Fruit fly (Drosophila melanogaster): Measurements from ENCODE around the gene CG9921.

Gene CG9921

dm6 chrX:16332615-16333288 lies 648 bp downstream of the CG9921 start (continued):
- TF ChIP-seq CG12219 (GFP tag; optimal IDR thresholded peaks at IDR 0.05) (peak; percentile 96), Dbx (GFP tag; IDR thresholded peaks at IDR 0.05) (peak; percentile 90; the same call in 2 of the 3 replicates), chn (GFP tag; optimal IDR thresholded peaks at IDR 0.05) (peak; percentile 95), fru (optimal IDR thresholded peaks at IDR 0.05) (no peak), Antp (GFP tag; optimal IDR thresholded peaks at IDR 0.05) (peak; percentile 94), kni (GFP tag; optimal IDR thresholded peaks at IDR 0.05) (peak; percentile 94), CG15073 (GFP tag; optimal IDR thresholded peaks at IDR 0.05) (peak; percentile 62), CG4617 (GFP tag; optimal IDR thresholded peaks at IDR 0.05; ENCODE audit: borderline replicate concordance) (peak; percentile 54), dysf (GFP tag; IDR thresholded peaks at IDR 0.05) (peak; percentile 96), CG9437 (GFP tag; optimal IDR thresholded peaks at IDR 0.05) (peak; percentile 94), CG7556 (GFP tag; optimal IDR thresholded peaks at IDR 0.05) (peak; percentile 99), CG12942 (GFP tag; optimal IDR thresholded peaks at IDR 0.05) (peak; percentile 89), wdn (GFP tag; IDR thresholded peaks at IDR 0.05) (peak; percentile 88), Mad (GFP tag; optimal IDR thresholded peaks at IDR 0.05) (peak; percentile 94), Hand (GFP tag; optimal IDR thresholded peaks at IDR 0.05) (peak; percentile 96), ewg (GFP tag; optimal IDR thresholded peaks at IDR 0.05) (peak; percentile 91), emc (GFP tag; optimal IDR thresholded peaks at IDR 0.05) (peak; percentile 90), CG12299 (tag; optimal IDR thresholded peaks at IDR 0.05) (peak; percentile 96), CG17359 (tag; optimal IDR thresholded peaks at IDR 0.05) (peak; percentile 95), Sin3A (optimal IDR thresholded peaks at IDR 0.05) (no peak), hkb (optimal IDR thresholded peaks at IDR 0.05) (no peak), hkb (GFP tag; IDR thresholded peaks at IDR 0.05) (peak; percentile 94), CG13123 (GFP tag; optimal IDR thresholded peaks at IDR 0.05) (peak; percentile 88), CG1603 (tag; optimal IDR thresholded peaks at IDR 0.05) (peak; percentile 89), CG3407 (GFP tag; optimal IDR thresholded peaks at IDR 0.05) (peak; percentile 93), Sox102F (GFP tag; optimal IDR thresholded peaks at IDR 0.05) (peak; percentile 95), NC2β (GFP tag; optimal IDR thresholded peaks at IDR 0.05) (peak; percentile 90), Mrtf (GFP tag; IDR thresholded peaks at IDR 0.05) (peak; percentile 90), Ets65A (GFP tag) (peak; percentile 99), fu2 (GFP tag; optimal IDR thresholded peaks at IDR 0.05) (peak; percentile 95), vvl (GFP tag; IDR thresholded peaks at IDR 0.05) (peak; percentile 93), CG15011 (GFP tag; optimal IDR thresholded peaks at IDR 0.05) (peak; percentile 95), Fer2 (tag; optimal IDR thresholded peaks at IDR 0.05) (peak; percentile 89), pum (GFP tag; optimal IDR thresholded peaks at IDR 0.05) (peak; percentile 93), eyg (GFP tag; optimal IDR thresholded peaks at IDR 0.05) (peak; percentile 91), trem (tag; optimal IDR thresholded peaks at IDR 0.05) (peak; percentile 89), cato (GFP tag; optimal IDR thresholded peaks at IDR 0.05; ENCODE audit: borderline replicate concordance) (peak; percentile 87), phol (tag; optimal IDR thresholded peaks at IDR 0.05) (peak; percentile 97), chm (GFP tag; IDR thresholded peaks at IDR 0.05) (peak; percentile 91), Opbp (GFP tag; IDR thresholded peaks at IDR 0.05; ENCODE audit: partially characterized antibody) (no peak), CG2199 (GFP tag; IDR thresholded peaks at IDR 0.05) (peak; percentile 95; the same call in 2 of the 3 replicates), Rx (GFP tag; IDR thresholded peaks at IDR 0.05) (peak; percentile 85), CG11247 (GFP tag; IDR thresholded peaks at IDR 0.05) (peak; percentile 84), vfl (GFP tag; optimal IDR thresholded peaks at IDR 0.05) (peak; percentile 93), pb (GFP tag; optimal IDR thresholded peaks at IDR 0.05) (peak; percentile 92), CG4854 (GFP tag; optimal IDR thresholded peaks at IDR 0.05) (peak; percentile 93), p53 (GFP tag; optimal IDR thresholded peaks at IDR 0.05) (peak; percentile 81), CG3838 (GFP tag; optimal IDR thresholded peaks at IDR 0.05) (peak; percentile 90), B-H1 (GFP tag; IDR thresholded peaks at IDR 0.05) (peak; percentile 86), zen (tag; optimal IDR thresholded peaks at IDR 0.05) (peak; percentile 94), dmrt11E (tag; optimal IDR thresholded peaks at IDR 0.05) (peak; percentile 96)
